Worm (Caenorhabditis elegans): ENCODE measurements around the gene EEED8.4.

- TF ChIP-seq tbx-11 (GFP tag; IDR thresholded peaks at IDR 0.05) (no peak), sea-1 (GFP tag; conservative IDR thresholded peaks at IDR 0.05) (0 out of 2 replicates have a peak, but pooled peaks have one; percentile 10), tbx-37 (GFP tag; conservative IDR thresholded peaks at IDR 0.05) (no peak), ama-1 (optimal IDR thresholded peaks at IDR 0.05) (no peak), aly-1 (tag; optimal IDR thresholded peaks at IDR 0.05) (no peak), F13C5.2 (tag; optimal IDR thresholded peaks at IDR 0.05) (no peak), B0310.2 (tag; optimal IDR thresholded peaks at IDR 0.05) (no peak), scrt-1 (GFP tag; IDR thresholded peaks at IDR 0.05) (no peak), ets-7 (tag; optimal IDR thresholded peaks at IDR 0.05) (no peak), hnd-1 (tag; optimal IDR thresholded peaks at IDR 0.05) (no peak), hmbx-1 (tag; optimal IDR thresholded peaks at IDR 0.05) (no peak), ceh-13 (GFP tag; optimal IDR thresholded peaks at IDR 0.05) (no peak), flt-1 (GFP tag; IDR thresholded peaks at IDR 0.05) (peak; percentile 3; the same call in 1 of the 2 replicates)
Observed at ce11 chrII:5418317-5418716, 9.2 kb downstream of the EEED8.4 start.
